Worm (Caenorhabditis elegans) whole organism, L3 larva: ENCODE measurements around the gene deg-3.

Source experiments
- ZK546.5 ChIP-seq: sonication (generic microtip); optimal IDR thresholded peaks from 2 replicates; lab custom pipeline; 2017; ENCODE audit warnings: missing biosample characterization, missing genetic modification characterization
- ama-1 ChIP-seq: fragments of 150-350 bp; optimal IDR thresholded peaks from 2 replicates; lab custom pipeline; 2018
- daf-12 ChIP-seq: fragments of 150-350 bp; optimal IDR thresholded peaks from 2 replicates; lab custom pipeline; 2014; ENCODE audit warnings: missing biosample characterization, missing genetic modification reagents, missing genetic modification characterization
- elt-2 ChIP-seq: sonication (generic microtip); optimal IDR thresholded peaks from 2 replicates; lab custom pipeline; 2016; ENCODE audit warnings: missing genetic modification reagents, mild to moderate bottlenecking, missing genetic modification characterization, missing compliant biosample characterization
- eor-1 ChIP-seq, 2 experiments: fragments of 150-350 bp; optimal IDR thresholded peaks; 2 replicates each; lab custom pipeline; 2014 to 2018; ENCODE audit warnings: missing biosample characterization in 2 of 2, missing genetic modification characterization in 2 of 2
- fkh-2 ChIP-seq: fragments of 150-350 bp; optimal IDR thresholded peaks from 2 replicates; lab custom pipeline; 2014; ENCODE audit warnings: missing biosample characterization, missing genetic modification reagents, missing genetic modification characterization
- fos-1 ChIP-seq: fragments of 150-350 bp; optimal IDR thresholded peaks from 2 replicates; lab custom pipeline; 2014; ENCODE audit warnings: missing biosample characterization, missing genetic modification characterization
- hmg-11 ChIP-seq: sonication (generic microtip); optimal IDR thresholded peaks from 2 replicates; lab custom pipeline; 2016; ENCODE audit warnings: missing genetic modification characterization, missing compliant biosample characterization
- lin-15B ChIP-seq: fragments of 150-350 bp; optimal IDR thresholded peaks from 2 replicates; lab custom pipeline; 2014; ENCODE audit warnings: missing biosample characterization, missing genetic modification characterization
- lin-39 ChIP-seq: fragments of 150-350 bp; optimal IDR thresholded peaks from 2 replicates; lab custom pipeline; 2018; ENCODE audit warnings: missing biosample characterization, missing genetic modification reagents, missing genetic modification characterization
- nfya-1 ChIP-seq: sonication (generic microtip); optimal IDR thresholded peaks from 2 replicates; lab custom pipeline; 2017; ENCODE audit warnings: missing genetic modification characterization, mild to moderate bottlenecking, missing compliant biosample characterization, antibody characterized with exemption, moderate library complexity; ENCODE audit not compliant: insufficient read depth
- nhr-11 ChIP-seq: fragments of 150-350 bp; optimal IDR thresholded peaks from 2 replicates; lab custom pipeline; 2014; ENCODE audit warnings: missing biosample characterization, missing genetic modification characterization
- nhr-12 ChIP-seq: fragments of 150-350 bp; optimal IDR thresholded peaks from 2 replicates; lab custom pipeline; 2014; ENCODE audit warnings: missing biosample characterization, missing genetic modification characterization
- nhr-23 ChIP-seq: fragments of 150-350 bp; optimal IDR thresholded peaks from 2 replicates; lab custom pipeline; 2014; ENCODE audit warnings: missing biosample characterization, missing genetic modification reagents, missing genetic modification characterization
- nhr-237 ChIP-seq: fragments of 150-350 bp; optimal IDR thresholded peaks from 2 replicates; lab custom pipeline; 2014; ENCODE audit warnings: missing biosample characterization, missing genetic modification characterization
- nhr-25 ChIP-seq: sonication (generic microtip); optimal IDR thresholded peaks from 2 replicates; lab custom pipeline; 2017; ENCODE audit warnings: missing biosample characterization, missing genetic modification characterization
- nhr-28 ChIP-seq: fragments of 150-350 bp; optimal IDR thresholded peaks from 2 replicates; lab custom pipeline; 2014; ENCODE audit warnings: missing biosample characterization, missing genetic modification characterization
- nhr-43 ChIP-seq: sonication (generic microtip); optimal IDR thresholded peaks from 2 replicates; lab custom pipeline; 2016; ENCODE audit warnings: mild to moderate bottlenecking, missing genetic modification characterization, missing compliant biosample characterization; ENCODE audit not compliant: poor library complexity, severe bottlenecking
- nhr-67 ChIP-seq: fragments of 150-350 bp; optimal IDR thresholded peaks from 2 replicates; lab custom pipeline; 2014; ENCODE audit warnings: missing biosample characterization, missing genetic modification characterization
- nhr-77 ChIP-seq: fragments of 150-350 bp; optimal IDR thresholded peaks from 2 replicates; lab custom pipeline; 2014; ENCODE audit warnings: missing biosample characterization, missing genetic modification characterization
- pha-4 ChIP-seq: fragments of 150-350 bp; optimal IDR thresholded peaks from 2 replicates; lab custom pipeline; 2014; ENCODE audit warnings: missing biosample characterization, missing genetic modification reagents, missing genetic modification characterization
- pqm-1 ChIP-seq: fragments of 150-350 bp; optimal IDR thresholded peaks from 2 replicates; lab custom pipeline; 2017; ENCODE audit warnings: missing biosample characterization, missing genetic modification characterization, inconsistent platforms
- skn-1 ChIP-seq: fragments of 150-350 bp; optimal IDR thresholded peaks from 2 replicates; lab custom pipeline; 2014; ENCODE audit warnings: missing biosample characterization, missing genetic modification characterization
- snpc-4 ChIP-seq: fragments of 150-350 bp; optimal IDR thresholded peaks from 2 replicates; lab custom pipeline; 2014; ENCODE audit warnings: missing biosample characterization, missing genetic modification characterization
- unc-39 ChIP-seq: sonication (generic microtip); optimal IDR thresholded peaks from 4 replicates; lab custom pipeline; 2017; ENCODE audit warnings: missing biosample characterization, missing genetic modification characterization
- zag-1 ChIP-seq: fragments of 150-350 bp; optimal IDR thresholded peaks from 2 replicates; lab custom pipeline; 2014; ENCODE audit warnings: missing biosample characterization, missing genetic modification characterization
- ztf-11 ChIP-seq: fragments of 150-350 bp; optimal IDR thresholded peaks from 2 replicates; lab custom pipeline; 2014; ENCODE audit warnings: missing biosample characterization, missing genetic modification characterization
- ztf-4 ChIP-seq: fragments of 150-350 bp; optimal IDR thresholded peaks from 2 replicates; lab custom pipeline; 2014; ENCODE audit warnings: missing biosample characterization, missing genetic modification characterization

The deg-3 gene

ce11 chrV:11373918-11374317, 41.0 kb downstream of the deg-3 start:
- TF ChIP-seq nhr-12 (tag; lab: Kevin White, UChicago) (no peak), zag-1 (tag; lab: Kevin White, UChicago) (no peak), ama-1 (lab: Kevin White, UChicago) (no peak), eor-1 (tag; optimal IDR thresholded peaks at IDR 0.05; lab: Kevin White, UChicago) (no peak), elt-2 (no peak), snpc-4 (tag; lab: Kevin White, UChicago) (no peak), fkh-2 (tag; lab: Kevin White, UChicago) (no peak), fos-1 (tag; lab: Kevin White, UChicago) (no peak), lin-15B (tag; lab: Kevin White, UChicago) (no peak), ZK546.5 (tag; lab: Kevin White, UChicago) (no peak), lin-39 (tag; lab: Kevin White, UChicago) (no peak), nhr-77 (no peak), nfya-1 (tag; lab: Kevin White, UChicago) (no peak), nhr-43 (tag; lab: Kevin White, UChicago) (no peak), pha-4 (tag; lab: Kevin White, UChicago) (no peak), nhr-23 (tag; lab: Kevin White, UChicago) (no peak), daf-12 (tag; lab: Kevin White, UChicago) (no peak)

- TF ChIP-seq snpc-4 (tag; lab: Kevin White, UChicago) (no peak), skn-1 (tag; lab: Kevin White, UChicago) (no peak), nhr-43 (tag; lab: Kevin White, UChicago) (no peak), unc-39 (tag; lab: Kevin White, UChicago) (no peak), nhr-23 (tag; lab: Kevin White, UChicago) (no peak), ztf-4 (no peak), fos-1 (tag; lab: Kevin White, UChicago) (no peak), elt-2 (no peak), eor-1 (tag; optimal IDR thresholded peaks at IDR 0.05; lab: Kevin White, UChicago) (no peak), nhr-11 (tag; lab: Kevin White, UChicago) (no peak)
These were observed 42.6 kb downstream of the deg-3 start for ce11 chrV:11372284-11372878.

- TF ChIP-seq nhr-237 (tag; lab: Kevin White, UChicago), result no peak
- TF ChIP-seq lin-15B (tag; lab: Kevin White, UChicago), result no peak
These were observed 48.8 kb downstream of the deg-3 start, which contains the start of gene dop-5 for ce11 chrV:11366129-11366528. Gene dop-5, minus strand, starts transcription at chrV:11366229.

- TF ChIP-seq nhr-25 (tag; lab: Kevin White, UChicago), result no peak
- no peak for TF ChIP-seq nhr-43 (tag; lab: Kevin White, UChicago)
- no peak for TF ChIP-seq ztf-11
- TF ChIP-seq nhr-28, result no peak
- TF ChIP-seq nhr-67, result no peak
- TF ChIP-seq ama-1 (lab: Kevin White, UChicago), result no peak
- TF ChIP-seq unc-39 (tag; lab: Kevin White, UChicago), result no peak
- no peak for TF ChIP-seq nhr-237 (tag; lab: Kevin White, UChicago)
- TF ChIP-seq pqm-1 (tag; lab: Kevin White, UChicago), result no peak
- no peak for TF ChIP-seq lin-39 (tag; lab: Kevin White, UChicago)
- no peak for TF ChIP-seq hmg-11 (tag; lab: Kevin White, UChicago)
These were observed 51.4 kb downstream of the deg-3 start for ce11 chrV:11363575-11363974.
